Worm (Caenorhabditis elegans) whole organism, L2 larva: ENCODE data around the gene col-148.

Experiments used
- C34F6.9 ChIP-seq: fragments of 150-350 bp; optimal IDR thresholded peaks from 2 replicates; lab custom pipeline; 2014; ENCODE audit warnings: missing biosample characterization, missing genetic modification characterization
- F13H6.1 ChIP-seq: sonication (generic microtip); optimal IDR thresholded peaks from 2 replicates; lab custom pipeline; 2016; ENCODE audit warnings: missing genetic modification characterization, missing compliant biosample characterization
- R02D3.7 ChIP-seq: fragments of 150-350 bp; optimal IDR thresholded peaks from 2 replicates; lab custom pipeline; 2014; ENCODE audit warnings: missing biosample characterization, missing genetic modification characterization
- Y55F3AM.14 ChIP-seq: fragments of 200-800 bp; sonication (Bioruptor generic); optimal IDR thresholded peaks from 2 replicates; lab custom pipeline; 2018; ENCODE audit warnings: mild to moderate bottlenecking, missing genetic modification characterization, missing compliant biosample characterization
- ZK546.5 ChIP-seq: sonication (generic microtip); optimal IDR thresholded peaks from 2 replicates; lab custom pipeline; 2017; ENCODE audit warnings: missing biosample characterization, missing genetic modification characterization
- aly-2 ChIP-seq: fragments of 150-350 bp; optimal IDR thresholded peaks from 2 replicates; lab custom pipeline; 2014; ENCODE audit warnings: missing biosample characterization, missing genetic modification characterization
- ama-1 ChIP-seq: fragments of 150-350 bp; optimal IDR thresholded peaks from 2 replicates; lab custom pipeline; 2018; ENCODE audit warnings: inconsistent platforms
- blmp-1 ChIP-seq: sonication (generic microtip); optimal IDR thresholded peaks from 2 replicates; lab custom pipeline; 2017; ENCODE audit warnings: missing genetic modification characterization, mild to moderate bottlenecking, missing compliant biosample characterization, antibody characterized with exemption, moderate library complexity; ENCODE audit not compliant: insufficient read depth
- ceh-16 ChIP-seq: fragments of 150-350 bp; optimal IDR thresholded peaks from 2 replicates; lab custom pipeline; 2014; ENCODE audit warnings: missing biosample characterization, missing genetic modification characterization
- ceh-82 ChIP-seq: fragments of 150-350 bp; optimal IDR thresholded peaks from 2 replicates; lab custom pipeline; 2014; ENCODE audit warnings: missing biosample characterization, missing genetic modification characterization
- crh-2 ChIP-seq: sonication (generic microtip); optimal IDR thresholded peaks from 2 replicates; lab custom pipeline; 2017; ENCODE audit warnings: missing biosample characterization, missing genetic modification characterization
- dmd-4 ChIP-seq: sonication (generic microtip); optimal IDR thresholded peaks from 2 replicates; lab custom pipeline; 2017; ENCODE audit warnings: missing biosample characterization, missing genetic modification characterization
- egl-27 ChIP-seq: sonication (generic microtip); optimal IDR thresholded peaks from 3 replicates; lab custom pipeline; 2017; ENCODE audit warnings: missing biosample characterization, missing genetic modification reagents, missing genetic modification characterization
- elt-1 ChIP-seq: fragments of 150-350 bp; optimal IDR thresholded peaks from 2 replicates; lab custom pipeline; 2014; ENCODE audit warnings: missing biosample characterization, missing genetic modification characterization
- elt-3 ChIP-seq: sonication (generic microtip); optimal IDR thresholded peaks from 2 replicates; lab custom pipeline; 2017; ENCODE audit warnings: missing biosample characterization, missing genetic modification characterization
- fos-1 ChIP-seq: fragments of 150-350 bp; optimal IDR thresholded peaks from 2 replicates; lab custom pipeline; 2014; ENCODE audit warnings: missing biosample characterization, missing genetic modification characterization
- gmeb-1 ChIP-seq: fragments of 150-350 bp; optimal IDR thresholded peaks from 2 replicates; lab custom pipeline; 2014; ENCODE audit warnings: missing biosample characterization, missing genetic modification characterization
- lin-11 ChIP-seq: fragments of 150-350 bp; sonication (generic microtip); optimal IDR thresholded peaks from 2 replicates; lab custom pipeline; 2014; ENCODE audit warnings: missing biosample characterization, missing genetic modification characterization, inconsistent platforms, mixed read lengths
- lin-13 ChIP-seq: fragments of 150-350 bp; optimal IDR thresholded peaks from 2 replicates; lab custom pipeline; 2014; ENCODE audit warnings: missing biosample characterization, missing genetic modification reagents, missing genetic modification characterization
- lin-39 ChIP-seq: fragments of 150-350 bp; optimal IDR thresholded peaks from 2 replicates; lab custom pipeline; 2014; ENCODE audit warnings: missing biosample characterization, missing genetic modification reagents, missing genetic modification characterization
- lsy-2 ChIP-seq, 2 experiments: fragments of 150-350 bp in 1 of 2; sonication (generic microtip) in 1 of 2; optimal IDR thresholded peaks; 2 replicates each; lab custom pipeline; 2014 to 2017; ENCODE audit warnings: missing biosample characterization in 2 of 2, missing genetic modification characterization in 2 of 2
- mab-5 ChIP-seq: fragments of 150-350 bp; optimal IDR thresholded peaks from 2 replicates; lab custom pipeline; 2014; ENCODE audit warnings: missing biosample characterization, missing genetic modification characterization
- mbf-1 ChIP-seq: sonication (generic microtip); optimal IDR thresholded peaks from 2 replicates; lab custom pipeline; 2017; ENCODE audit warnings: missing biosample characterization, missing genetic modification characterization
- mdl-1 ChIP-seq, 2 experiments: fragments of 150-350 bp in 1 of 2; sonication (generic microtip) in 1 of 2; optimal IDR thresholded peaks; 2 replicates each; lab custom pipeline; 2017; ENCODE audit warnings: missing biosample characterization in 2 of 2, missing genetic modification characterization in 2 of 2
- nhr-10 ChIP-seq: sonication (generic microtip); optimal IDR thresholded peaks from 2 replicates; lab custom pipeline; 2017; ENCODE audit warnings: missing biosample characterization, missing genetic modification characterization
- nhr-11 ChIP-seq: fragments of 150-350 bp; optimal IDR thresholded peaks from 2 replicates; lab custom pipeline; 2014; ENCODE audit warnings: missing biosample characterization, missing genetic modification characterization
- nhr-12 ChIP-seq: fragments of 150-350 bp; optimal IDR thresholded peaks from 2 replicates; lab custom pipeline; 2014; ENCODE audit warnings: missing biosample characterization, missing genetic modification characterization
- nhr-129 ChIP-seq: fragments of 150-350 bp; optimal IDR thresholded peaks from 2 replicates; lab custom pipeline; 2014; ENCODE audit warnings: missing biosample characterization, missing genetic modification characterization
- nhr-23 ChIP-seq: fragments of 150-350 bp; optimal IDR thresholded peaks from 2 replicates; lab custom pipeline; 2014; ENCODE audit warnings: missing biosample characterization, missing genetic modification reagents, missing genetic modification characterization
- nhr-237 ChIP-seq: fragments of 150-350 bp; optimal IDR thresholded peaks from 2 replicates; lab custom pipeline; 2014; ENCODE audit warnings: missing biosample characterization, missing genetic modification characterization
- nhr-25 ChIP-seq: fragments of 150-350 bp; sonication (generic microtip); optimal IDR thresholded peaks from 3 replicates; lab custom pipeline; 2014; ENCODE audit warnings: missing biosample characterization, missing genetic modification characterization
- nhr-6 ChIP-seq: fragments of 150-350 bp; optimal IDR thresholded peaks from 2 replicates; lab custom pipeline; 2014; ENCODE audit warnings: missing biosample characterization, missing genetic modification characterization
- nhr-77 ChIP-seq: fragments of 150-350 bp; optimal IDR thresholded peaks from 2 replicates; lab custom pipeline; 2014; ENCODE audit warnings: missing biosample characterization, missing genetic modification characterization
- peb-1 ChIP-seq: fragments of 150-350 bp; optimal IDR thresholded peaks from 2 replicates; lab custom pipeline; 2014; ENCODE audit warnings: missing biosample characterization, missing genetic modification characterization
- sem-4 ChIP-seq: fragments of 150-350 bp; optimal IDR thresholded peaks from 2 replicates; lab custom pipeline; 2014; ENCODE audit warnings: missing biosample characterization, missing genetic modification reagents, missing genetic modification characterization
- skn-1 ChIP-seq: sonication (generic microtip); optimal IDR thresholded peaks from 2 replicates; lab custom pipeline; 2017; ENCODE audit warnings: missing biosample characterization, missing genetic modification characterization
- sma-3 ChIP-seq: sonication (generic microtip); optimal IDR thresholded peaks from 2 replicates; lab custom pipeline; 2016; ENCODE audit warnings: missing genetic modification reagents, missing genetic modification characterization, missing compliant biosample characterization
- sma-9 ChIP-seq, 2 experiments: fragments of 150-350 bp in 1 of 2; sonication (generic microtip) in 1 of 2; optimal IDR thresholded peaks; 2 replicates each; lab custom pipeline; 2014 to 2016; ENCODE audit warnings: missing genetic modification characterization in 2 of 2, mild to moderate bottlenecking in 1 of 2, missing biosample characterization in 1 of 2, missing compliant biosample characterization in 1 of 2, missing genetic modification reagents in 1 of 2, moderate library complexity in 1 of 2
- snpc-4 ChIP-seq: fragments of 150-350 bp; optimal IDR thresholded peaks from 2 replicates; lab custom pipeline; 2014; ENCODE audit warnings: missing biosample characterization, missing genetic modification characterization
- unc-39 ChIP-seq: fragments of 150-350 bp; optimal IDR thresholded peaks from 2 replicates; lab custom pipeline; 2014; ENCODE audit warnings: missing biosample characterization, missing genetic modification characterization
- unc-55 ChIP-seq: fragments of 150-350 bp; sonication (generic microtip); optimal IDR thresholded peaks from 3 replicates; lab custom pipeline; 2014; ENCODE audit warnings: missing biosample characterization, missing genetic modification reagents, missing genetic modification characterization
- unc-62 ChIP-seq: fragments of 150-350 bp; optimal IDR thresholded peaks from 2 replicates; lab custom pipeline; 2014; ENCODE audit warnings: missing biosample characterization, missing genetic modification reagents, missing genetic modification characterization
- zag-1 ChIP-seq: fragments of 150-350 bp; optimal IDR thresholded peaks from 2 replicates; lab custom pipeline; 2014; ENCODE audit warnings: missing biosample characterization, missing genetic modification characterization
- ztf-1 ChIP-seq: fragments of 200-800 bp; sonication (Bioruptor generic); conservative IDR thresholded peaks from 2 replicates; pipeline ENCODE4 v1.3.6; 2022; ENCODE audit warnings: missing genetic modification characterization, missing compliant biosample characterization
- ztf-11 ChIP-seq: sonication (generic microtip); optimal IDR thresholded peaks from 2 replicates; lab custom pipeline; 2017; ENCODE audit warnings: missing biosample characterization, missing genetic modification characterization
- ztf-4 ChIP-seq: fragments of 150-350 bp; optimal IDR thresholded peaks from 2 replicates; lab custom pipeline; 2014; ENCODE audit warnings: missing biosample characterization, missing genetic modification characterization

The col-148 gene

ce11 chrV:10249515-10249914 is 8.0 kb downstream of the col-148 start:
- TF ChIP-seq sma-9 (GFP tag; optimal IDR thresholded peaks at IDR 0.05; lab: Kevin White, UChicago): no peak
- TF ChIP-seq sma-9 (tag; optimal IDR thresholded peaks at IDR 0.05; lab: Kevin White, UChicago): no peak
- TF ChIP-seq unc-62 (GFP tag; lab: Kevin White, UChicago): no peak
- TF ChIP-seq dmd-4: no peak
- TF ChIP-seq elt-1: no peak
- TF ChIP-seq nhr-237 (tag; lab: Kevin White, UChicago): no peak
- TF ChIP-seq, all 48 proteins: peak for 0

- TF ChIP-seq nhr-77 (tag; lab: Kevin White, UChicago) (no peak), nhr-23 (no peak), ztf-11 (tag; lab: Kevin White, UChicago) (no peak), nhr-10 (tag; lab: Kevin White, UChicago) (no peak), aly-2 (tag; lab: Kevin White, UChicago) (no peak), unc-55 (GFP tag; lab: Kevin White, UChicago) (no peak), ztf-1 (GFP tag; lab: Robert Waterston, UW) (no peak)
These were observed 11.1 kb downstream of the col-148 start for ce11 chrV:10252682-10253081.

DNA sequence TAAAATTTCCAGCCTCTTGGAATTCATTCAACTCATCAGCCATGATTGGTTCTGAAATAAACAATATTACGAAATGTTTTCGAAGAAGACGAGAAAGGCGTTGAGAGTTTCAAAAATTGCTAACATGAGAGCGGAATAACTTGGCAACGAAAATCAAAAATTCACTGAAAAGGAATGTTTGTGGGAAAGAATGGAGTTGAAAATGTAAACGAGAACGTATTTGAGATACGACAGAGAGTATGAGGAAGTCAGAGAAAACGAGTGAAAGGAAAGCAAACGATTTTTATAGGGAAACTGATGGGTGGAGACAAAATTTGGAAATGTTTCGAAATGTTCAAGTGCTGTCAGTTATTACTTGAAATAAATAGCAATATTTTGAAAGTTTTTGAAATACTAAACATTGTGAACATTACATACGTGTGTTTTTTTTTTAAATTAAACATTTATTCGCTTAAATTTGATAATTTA is 13.5 kb downstream of the col-148 start, which contains the start of gene rop-1:
Gene rop-1, minus strand, starts transcription at position 51 of the 468 bp plus-strand sequence.
- TF ChIP-seq skn-1: no peak
- no peak for TF ChIP-seq egl-27
- TF ChIP-seq lin-13 (GFP tag; lab: Kevin White, UChicago): no peak
- TF ChIP-seq ceh-16 (tag; lab: Kevin White, UChicago): no peak
- TF ChIP-seq dmd-4: no peak
- no peak for TF ChIP-seq nhr-23
- TF ChIP-seq nhr-6 (tag; lab: Kevin White, UChicago): no peak
- TF ChIP-seq mbf-1 (tag; lab: Kevin White, UChicago): no peak
- TF ChIP-seq nhr-25 (tag; lab: Kevin White, UChicago): no peak
- no peak for TF ChIP-seq ztf-4
- TF ChIP-seq peb-1: no peak
- TF ChIP-seq unc-39 (tag; lab: Kevin White, UChicago): no peak
- TF ChIP-seq lin-11 (tag; lab: Kevin White, UChicago): no peak
- TF ChIP-seq ama-1: peak; percentile 19
- no peak for TF ChIP-seq nhr-10 (tag; lab: Kevin White, UChicago)
- no peak for TF ChIP-seq R02D3.7 (tag; lab: Kevin White, UChicago)
- no peak for TF ChIP-seq unc-62 (GFP tag; lab: Kevin White, UChicago)
- no peak for TF ChIP-seq elt-3 (tag; lab: Kevin White, UChicago)
- TF ChIP-seq F13H6.1 (tag; lab: Kevin White, UChicago): no peak
- no peak for TF ChIP-seq nhr-237 (tag; lab: Kevin White, UChicago)
- TF ChIP-seq nhr-11 (tag; lab: Kevin White, UChicago): no peak
- no peak for TF ChIP-seq ceh-82 (tag; lab: Kevin White, UChicago)
- TF ChIP-seq sma-3 (GFP tag; lab: Kevin White, UChicago): no peak
- TF ChIP-seq ztf-11 (tag; lab: Kevin White, UChicago): no peak
- TF ChIP-seq C34F6.9 (tag; lab: Kevin White, UChicago): peak; percentile 60
- no peak for TF ChIP-seq nhr-77 (tag; lab: Kevin White, UChicago)
- TF ChIP-seq Y55F3AM.14 (GFP tag; lab: Kevin White, UChicago): no peak
- peak; percentile 2 for TF ChIP-seq gmeb-1
- no peak for TF ChIP-seq sma-9 (GFP tag; optimal IDR thresholded peaks at IDR 0.05; lab: Kevin White, UChicago)
- TF ChIP-seq sma-9 (tag; optimal IDR thresholded peaks at IDR 0.05; lab: Kevin White, UChicago): no peak
- peak; percentile 53 for TF ChIP-seq blmp-1 (tag; lab: Kevin White, UChicago)
- TF ChIP-seq zag-1 (tag; lab: Kevin White, UChicago): no peak
- peak; percentile 88 for TF ChIP-seq nhr-129 (tag; lab: Kevin White, UChicago)
- no peak for TF ChIP-seq mab-5
- no peak for TF ChIP-seq nhr-12 (tag; lab: Kevin White, UChicago)
- no peak for TF ChIP-seq mdl-1 (tag; optimal IDR thresholded peaks at IDR 0.05; lab: Kevin White, UChicago)
- TF ChIP-seq crh-2: no peak
- no peak for TF ChIP-seq lin-39
- TF ChIP-seq ZK546.5 (tag; lab: Kevin White, UChicago): no peak
- peak in 1 of 2 experiments; percentile 15 for TF ChIP-seq lsy-2 (tag; optimal IDR thresholded peaks at IDR 0.05; lab: Kevin White, UChicago)
- peak; percentile 75 for TF ChIP-seq unc-55 (GFP tag; lab: Kevin White, UChicago)
- TF ChIP-seq fos-1 (tag; lab: Kevin White, UChicago): peak; percentile 48
- no peak for TF ChIP-seq snpc-4 (tag; lab: Kevin White, UChicago)
- no peak for TF ChIP-seq sem-4 (tag; lab: Kevin White, UChicago)
- no peak for TF ChIP-seq elt-1
- TF ChIP-seq aly-2 (tag; lab: Kevin White, UChicago): no peak
